Fruit fly (Drosophila melanogaster) whole organism, embryonic: ENCODE data around the gene Bcs1.

Experiments used
- Abd-B ChIP-seq: fragments of 200-800 bp; sonication (Bioruptor generic); optimal IDR thresholded peaks from 2 replicates; lab custom pipeline; 2018; ENCODE audit warnings: missing biosample characterization, mild to moderate bottlenecking, missing genetic modification characterization, moderate library complexity
- Ada2b ChIP-seq: fragments of 200-800 bp; sonication (Bioruptor generic); IDR thresholded peaks from 2 replicates; pipeline ENCODE4 v1.3.6; 2022; ENCODE audit warnings: missing biosample characterization, missing genetic modification characterization
- B-H2 ChIP-seq: fragments of 200-800 bp; sonication (Bioruptor generic); optimal IDR thresholded peaks from 2 replicates; lab custom pipeline; 2018; ENCODE audit warnings: missing biosample characterization, mild to moderate bottlenecking, missing genetic modification characterization
- CG10979 ChIP-seq: fragments of 200-800 bp; sonication (Bioruptor generic); optimal IDR thresholded peaks from 2 replicates; lab custom pipeline; 2018; ENCODE audit warnings: missing biosample characterization, mild to moderate bottlenecking, missing genetic modification characterization, moderate library complexity
- CG11560 ChIP-seq: fragments of 200-800 bp; sonication (Bioruptor generic); IDR thresholded peaks from 3 replicates; pipeline ENCODE4 v1.3.6; 2022; ENCODE audit warnings: missing biosample characterization, missing genetic modification characterization
- CG12299 ChIP-seq: fragments of 200-800 bp; sonication (Bioruptor generic); optimal IDR thresholded peaks from 2 replicates; lab custom pipeline; 2018; ENCODE audit warnings: missing biosample characterization, mild to moderate bottlenecking, missing genetic modification characterization
- CG15011 ChIP-seq: fragments of 200-800 bp; sonication (Bioruptor generic); optimal IDR thresholded peaks from 3 replicates; lab custom pipeline; 2018; ENCODE audit warnings: missing biosample characterization, mild to moderate bottlenecking, missing genetic modification characterization
- CG15073 ChIP-seq: fragments of 200-800 bp; sonication (Bioruptor generic); optimal IDR thresholded peaks from 2 replicates; lab custom pipeline; 2016; ENCODE audit warnings: missing biosample characterization, missing genetic modification characterization
- CG15601 ChIP-seq: fragments of 200-800 bp; sonication (Bioruptor generic); optimal IDR thresholded peaks from 3 replicates; lab custom pipeline; 2019; ENCODE audit warnings: missing biosample characterization, mild to moderate bottlenecking, missing genetic modification characterization, moderate library complexity
- CG17802 ChIP-seq: fragments of 200-800 bp; sonication (Bioruptor generic); optimal IDR thresholded peaks from 2 replicates; lab custom pipeline; 2018; ENCODE audit warnings: missing biosample characterization, mild to moderate bottlenecking, missing genetic modification characterization, moderate library complexity
- CG1832 ChIP-seq: fragments of 200-800 bp; sonication (Bioruptor generic); optimal IDR thresholded peaks from 2 replicates; lab custom pipeline; 2017; ENCODE audit warnings: missing biosample characterization, mild to moderate bottlenecking, missing genetic modification characterization, inconsistent platforms
- CG18619 ChIP-seq: fragments of 200-800 bp; sonication (Bioruptor generic); optimal IDR thresholded peaks from 3 replicates; lab custom pipeline; 2017; ENCODE audit warnings: missing biosample characterization, mild to moderate bottlenecking, missing genetic modification characterization
- CG31441 ChIP-seq: fragments of 200-800 bp; sonication (Bioruptor generic); IDR thresholded peaks from 2 replicates; pipeline ENCODE4 v1.3.6; 2022; ENCODE audit warnings: missing biosample characterization, missing genetic modification characterization
- CG6683 ChIP-seq: fragments of 200-800 bp; sonication (Bioruptor generic); optimal IDR thresholded peaks from 2 replicates; lab custom pipeline; 2017; ENCODE audit warnings: missing biosample characterization, mild to moderate bottlenecking, missing genetic modification characterization, missing genetic modification reagents
- CG7786 ChIP-seq: fragments of 200-800 bp; sonication (Bioruptor generic); optimal IDR thresholded peaks from 2 replicates; lab custom pipeline; 2016; ENCODE audit warnings: missing biosample characterization, missing genetic modification characterization
- CG8290 ChIP-seq, 3 experiments: fragments of 200-800 bp; sonication (Bioruptor generic); optimal IDR thresholded peaks; 2 replicates each; lab custom pipeline; 2016 to 2019; ENCODE audit warnings: missing biosample characterization in 3 of 3, missing genetic modification characterization in 3 of 3, mild to moderate bottlenecking in 2 of 3, moderate library complexity in 1 of 3
- Camta ChIP-seq: fragments of 200-800 bp; sonication (Bioruptor generic); optimal IDR thresholded peaks from 2 replicates; lab custom pipeline; 2016; ENCODE audit warnings: missing biosample characterization, missing genetic modification characterization
- Dad ChIP-seq: fragments of 200-800 bp; sonication (Bioruptor generic); optimal IDR thresholded peaks from 3 replicates; lab custom pipeline; 2016; ENCODE audit warnings: missing biosample characterization, missing genetic modification characterization
- Dll ChIP-seq: fragments of 200-800 bp; sonication (Bioruptor generic); IDR thresholded peaks from 4 replicates; pipeline ENCODE4 v1.3.6; 2022; ENCODE audit warnings: missing biosample characterization, missing genetic modification characterization; ENCODE audit not compliant: partially characterized antibody
- Dref ChIP-seq: fragments of 200-800 bp; sonication (Bioruptor generic); IDR thresholded peaks from 2 replicates; pipeline ENCODE4 v1.3.6; 2022; ENCODE audit warnings: missing biosample characterization, missing genetic modification characterization
- HLHmδ ChIP-seq: fragments of 200-800 bp; sonication (Bioruptor generic); optimal IDR thresholded peaks from 2 replicates; lab custom pipeline; 2018; ENCODE audit warnings: missing biosample characterization, mild to moderate bottlenecking, missing genetic modification characterization, moderate library complexity
- Med ChIP-seq: fragments of 200-800 bp; sonication (Bioruptor generic); peaks from one replicate; lab custom pipeline; 2016; ENCODE audit warnings: missing biosample characterization, missing genetic modification characterization, mild to moderate bottlenecking, inconsistent platforms, moderate library complexity
- Neu2 ChIP-seq: fragments of 200-800 bp; sonication (Bioruptor generic); optimal IDR thresholded peaks from 3 replicates; lab custom pipeline; 2016; ENCODE audit warnings: missing biosample characterization, missing genetic modification characterization, borderline replicate concordance
- Ravus ChIP-seq: fragments of 200-800 bp; sonication (Bioruptor generic); IDR thresholded peaks from 2 replicates; pipeline ENCODE4 v1.3.6; 2022; ENCODE audit warnings: missing biosample characterization, missing genetic modification characterization
- Rfx ChIP-seq: fragments of 200-800 bp; sonication (Bioruptor generic); IDR thresholded peaks from 2 replicates; pipeline ENCODE4 v1.3.6; 2022; ENCODE audit warnings: missing biosample characterization, missing genetic modification characterization
- Stat92E ChIP-seq, 3 experiments: fragments of >200 bp in 2 of 3; fragments of 200-800 bp in 1 of 3; sonication (Bioruptor generic) in 1 of 3; optimal IDR thresholded peaks; 2 replicates each; lab custom pipeline; 2017 to 2019; ENCODE audit warnings: missing biosample characterization in 3 of 3, missing genetic modification characterization in 3 of 3, mild to moderate bottlenecking in 1 of 3, moderate library complexity in 1 of 3
- Taf1 ChIP-seq: fragments of 200-800 bp; sonication (Bioruptor generic); IDR thresholded peaks from 2 replicates; pipeline ENCODE4 v1.3.6; 2022; ENCODE audit warnings: missing biosample characterization, missing genetic modification characterization
- Trl ChIP-seq, 3 experiments: fragments of >200 bp in 2 of 3; fragments of 200-800 bp in 1 of 3; sonication (Bioruptor generic) in 1 of 3; optimal IDR thresholded peaks; 2 replicates in 1 of 3; 3 replicates in 2 of 3; lab custom pipeline; 2016 to 2017; ENCODE audit warnings: missing biosample characterization in 1 of 3, missing genetic modification characterization in 1 of 3
- bowl ChIP-seq: fragments of 200-800 bp; sonication (Bioruptor generic); IDR thresholded peaks from 2 replicates; pipeline ENCODE4 v1.3.6; 2022; ENCODE audit warnings: missing biosample characterization, missing genetic modification characterization
- cas ChIP-seq: fragments of 200-800 bp; sonication (Bioruptor generic); IDR thresholded peaks from 2 replicates; pipeline ENCODE4 v1.3.6; 2022; ENCODE audit warnings: missing biosample characterization, missing genetic modification characterization
- cato ChIP-seq: fragments of 200-800 bp; sonication (Bioruptor generic); optimal IDR thresholded peaks from 2 replicates; lab custom pipeline; 2016; ENCODE audit warnings: missing biosample characterization, missing genetic modification characterization, borderline replicate concordance
- chm ChIP-seq: fragments of 200-800 bp; sonication (Bioruptor generic); IDR thresholded peaks from 2 replicates; pipeline ENCODE4 v1.3.6; 2022; ENCODE audit warnings: missing biosample characterization, missing genetic modification characterization
- chn ChIP-seq: fragments of 200-800 bp; sonication (Bioruptor generic); optimal IDR thresholded peaks from 2 replicates; lab custom pipeline; 2016; ENCODE audit warnings: missing biosample characterization, missing genetic modification characterization
- crc ChIP-seq: fragments of 200-800 bp; sonication (Bioruptor generic); optimal IDR thresholded peaks from 2 replicates; lab custom pipeline; 2016; ENCODE audit warnings: missing biosample characterization, missing genetic modification characterization
- dm ChIP-seq: fragments of 200-800 bp; sonication (Bioruptor generic); optimal IDR thresholded peaks from 3 replicates; lab custom pipeline; 2016; ENCODE audit warnings: missing biosample characterization, missing genetic modification characterization
- dmrt11E ChIP-seq: fragments of 200-800 bp; sonication (Bioruptor generic); optimal IDR thresholded peaks from 3 replicates; lab custom pipeline; 2018; ENCODE audit warnings: missing biosample characterization, mild to moderate bottlenecking, missing genetic modification characterization, moderate library complexity
- dmrt99B ChIP-seq: fragments of 200-800 bp; sonication (Bioruptor generic); optimal IDR thresholded peaks from 2 replicates; lab custom pipeline; 2018; ENCODE audit warnings: missing biosample characterization, mild to moderate bottlenecking, missing genetic modification characterization, moderate library complexity
- dpn ChIP-seq, 2 experiments: fragments of 200-800 bp; sonication (Bioruptor generic); optimal IDR thresholded peaks; 3 replicates each; lab custom pipeline; 2016; ENCODE audit warnings: missing biosample characterization in 2 of 2, missing genetic modification characterization in 2 of 2
- org-1 ChIP-seq: fragments of 200-800 bp; sonication (Bioruptor generic); optimal IDR thresholded peaks from 2 replicates; lab custom pipeline; 2017; ENCODE audit warnings: missing biosample characterization, missing genetic modification characterization
- phol ChIP-seq: fragments of 200-800 bp; sonication (Bioruptor generic); optimal IDR thresholded peaks from 3 replicates; lab custom pipeline; 2018; ENCODE audit warnings: missing biosample characterization, mild to moderate bottlenecking, missing genetic modification characterization, moderate library complexity
- prd ChIP-seq, 3 experiments: fragments of >200 bp in 2 of 3; fragments of 200-800 bp in 1 of 3; sonication (Bioruptor generic) in 1 of 3; optimal IDR thresholded peaks in 2 of 3; IDR thresholded peaks in 1 of 3; 2 replicates in 2 of 3; 3 replicates in 1 of 3; pipeline versions ENCODE4 v1.3.6 to Lab custom; 2017 to 2022; ENCODE audit warnings: missing biosample characterization in 1 of 3, missing genetic modification characterization in 1 of 3
- row ChIP-seq: fragments of 200-800 bp; sonication (Bioruptor generic); IDR thresholded peaks from 3 replicates; pipeline ENCODE4 v1.3.6; 2022; ENCODE audit warnings: missing biosample characterization, missing genetic modification characterization
- seq ChIP-seq: fragments of 200-800 bp; sonication (Bioruptor generic); IDR thresholded peaks from 2 replicates; pipeline ENCODE4 v1.3.6; 2022; ENCODE audit warnings: missing biosample characterization, missing genetic modification characterization
- sug ChIP-seq: fragments of 200-800 bp; optimal IDR thresholded peaks from 2 replicates; lab custom pipeline; 2019; ENCODE audit warnings: missing biosample characterization, mild to moderate bottlenecking, missing genetic modification characterization, moderate library complexity
- tll ChIP-seq, 2 experiments: fragments of 200-800 bp in 1 of 2; fragments of >200 bp in 1 of 2; sonication (Bioruptor generic) in 1 of 2; optimal IDR thresholded peaks; 2 replicates each; lab custom pipeline; 2017 to 2019; ENCODE audit warnings: missing biosample characterization in 2 of 2, missing genetic modification characterization in 2 of 2, mild to moderate bottlenecking in 1 of 2, moderate library complexity in 1 of 2
- tx ChIP-seq: fragments of 200-800 bp; sonication (Bioruptor generic); optimal IDR thresholded peaks from 2 replicates; lab custom pipeline; 2016; ENCODE audit warnings: missing biosample characterization, missing genetic modification characterization
- wor ChIP-seq: fragments of 200-800 bp; sonication (Bioruptor generic); IDR thresholded peaks from 2 replicates; pipeline ENCODE4 v1.3.6; 2022; ENCODE audit warnings: missing biosample characterization, missing genetic modification characterization
- zfh2 ChIP-seq: fragments of 200-800 bp; sonication (Bioruptor generic); optimal IDR thresholded peaks from 2 replicates; lab custom pipeline; 2016; ENCODE audit warnings: missing biosample characterization, missing genetic modification characterization

Bcs1 gene

dm6 chr2L:10226724-10227407, 4.4 kb downstream of the Bcs1 start, which contains the start of gene CG5708 (continued):
- TF ChIP-seq Camta (GFP tag; lab: Kevin White, UChicago) (no peak), Dll (GFP tag; lab: Robert Waterston, UW) (peak; percentile 40; the same call in 1 of the 4 replicates), B-H2 (GFP tag; lab: Kevin White, UChicago) (peak; percentile 35), sug (tag; lab: Kevin White, UChicago) (peak; percentile 15), CG11560 (tag; lab: Robert Waterston, UW) (no peak), CG15601 (tag; lab: Kevin White, UChicago) (no peak), tx (GFP tag; lab: Kevin White, UChicago) (no peak), dpn (GFP tag; optimal IDR thresholded peaks at IDR 0.05; lab: Kevin White, UChicago) (no peak), cas (GFP tag; lab: Robert Waterston, UW) (no peak), CG7786 (GFP tag; lab: Kevin White, UChicago) (no peak), CG1832 (GFP tag; lab: Kevin White, UChicago) (no peak), CG12299 (tag; lab: Kevin White, UChicago) (no peak), dmrt99B (tag; lab: Kevin White, UChicago) (no peak), Ada2b (GFP tag; lab: Robert Waterston, UW) (no peak), HLHmδ (GFP tag; lab: Kevin White, UChicago) (no peak), Abd-B (GFP tag; lab: Kevin White, UChicago) (peak; percentile 51), Trl (optimal IDR thresholded peaks at IDR 0.05; lab: Kevin White, UChicago) (no peak), Trl (GFP tag; optimal IDR thresholded peaks at IDR 0.05; lab: Kevin White, UChicago) (no peak), Med (peak; percentile 76), dm (no peak), CG15011 (no peak), CG15073 (no peak), tll (GFP tag; optimal IDR thresholded peaks at IDR 0.05; lab: Kevin White, UChicago) (no peak), Neu2 (no peak), CG17802 (tag; lab: Kevin White, UChicago) (peak; percentile 82), CG31441 (GFP tag; lab: Robert Waterston, UW) (peak; percentile 46; the same call in 1 of the 2 replicates), Dref (GFP tag; lab: Robert Waterston, UW) (peak; percentile 56), CG6683 (GFP tag; lab: Kevin White, UChicago) (no peak), Stat92E (GFP tag; optimal IDR thresholded peaks at IDR 0.05; lab: Kevin White, UChicago) (peak in 1 of 3 experiments; percentile 17), Rfx (GFP tag; lab: Robert Waterston, UW) (peak; percentile 45; the same call in 1 of the 2 replicates), dmrt11E (no peak), chn (GFP tag; lab: Kevin White, UChicago) (no peak), Taf1 (GFP tag; lab: Robert Waterston, UW) (no peak), zfh2 (GFP tag; lab: Kevin White, UChicago) (peak; percentile 2), wor (GFP tag; lab: Robert Waterston, UW) (no peak), Dad (no peak), chm (no peak), CG10979 (no peak), Ravus (GFP tag; lab: Robert Waterston, UW) (no peak), org-1 (no peak), bowl (GFP tag; lab: Robert Waterston, UW) (no peak), seq (GFP tag; lab: Robert Waterston, UW) (no peak), CG8290 (GFP tag; optimal IDR thresholded peaks at IDR 0.05; lab: Kevin White, UChicago) (peak; percentile 62), CG8290 (tag; optimal IDR thresholded peaks at IDR 0.05; lab: Kevin White, UChicago) (peak; percentile 34 to 67), phol (tag; lab: Kevin White, UChicago) (peak; percentile 48), CG18619 (no peak), crc (GFP tag; lab: Kevin White, UChicago) (no peak), row (peak; percentile 89), cato (GFP tag; lab: Kevin White, UChicago) (no peak), prd (optimal IDR thresholded peaks at IDR 0.05; lab: Kevin White, UChicago) (no peak), prd (GFP tag; IDR thresholded peaks at IDR 0.05; lab: Robert Waterston, UW) (0 out of 3 replicates have a peak, but pooled peaks have one; percentile 20)
